Fruit fly (Drosophila melanogaster) S2 (cell line): ENCODE results near the gene Ssu72.

Source experiments
- CG8478 ChIP-seq: fragments of >200 bp; optimal IDR thresholded peaks from 2 replicates; lab custom pipeline; 2018
- CTCF ChIP-seq, 2 experiments: fragments of >200 bp; optimal IDR thresholded peaks; 2 replicates each; lab custom pipeline; 2018

DNA sequence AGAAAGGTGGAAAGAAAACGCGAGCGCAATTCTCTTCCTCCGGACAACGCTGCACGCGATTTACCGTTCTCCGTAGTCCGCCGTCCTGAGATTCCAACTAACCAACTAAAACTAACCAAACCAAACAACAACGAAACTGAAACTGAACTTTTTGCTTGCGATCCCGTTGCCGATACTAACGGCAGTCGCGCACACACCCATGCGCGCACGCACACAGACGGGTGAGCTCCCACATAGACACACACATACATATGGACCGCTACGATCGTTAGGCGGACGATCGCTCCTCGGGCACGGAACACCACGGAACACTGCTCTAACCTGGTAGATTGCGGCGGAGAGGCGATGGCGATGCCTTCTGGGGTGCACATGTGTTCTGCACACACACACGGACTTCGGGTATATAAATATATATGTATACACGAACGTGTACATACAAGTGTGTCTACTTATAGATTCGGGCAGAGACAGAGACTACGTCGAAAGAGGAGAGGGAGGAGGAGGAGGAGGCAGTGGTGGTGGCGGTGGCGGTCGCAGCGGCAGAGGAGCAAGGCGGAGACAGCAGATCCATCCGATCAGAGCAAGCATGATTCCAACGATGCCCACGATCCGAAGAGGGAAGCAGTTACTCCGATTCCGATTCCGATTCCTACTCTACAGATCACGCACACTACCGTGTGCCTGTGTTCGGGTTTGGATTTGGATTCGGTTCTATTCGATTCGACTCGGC, 48.7 kb downstream of the Ssu72 start, which contains the start of gene meso18E:
- TF ChIP-seq CG8478 (lab: Kevin White, UChicago), result no peak
- no peak for TF ChIP-seq CTCF (optimal IDR thresholded peaks at IDR 0.05; lab: Kevin White, UChicago)
